Worm (Caenorhabditis elegans): ENCODE results near the gene hsp-60.
A peak's percentile ranks its signal among the peaks of the same experiment; 100 is the strongest.

The hsp-60 gene

DNA sequence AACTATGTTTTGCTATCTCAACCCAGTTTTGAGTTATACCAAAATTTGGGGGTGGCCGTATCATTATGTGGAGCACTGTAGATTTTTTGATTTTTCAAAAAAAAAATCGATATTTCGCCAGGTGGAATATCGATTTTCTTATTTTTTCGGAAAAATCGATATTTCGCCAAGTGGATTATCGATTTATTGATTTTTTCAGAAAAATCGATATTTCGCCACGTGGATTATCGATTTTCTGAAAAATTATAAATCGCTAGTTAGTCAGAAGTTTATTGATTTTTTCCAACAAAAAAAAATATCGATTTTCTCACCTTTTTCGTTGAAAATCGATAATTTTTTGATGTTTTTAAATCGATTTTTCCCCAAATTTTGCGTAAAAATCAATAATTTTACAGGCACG lies 39.4 kb upstream of the hsp-60 start:
- TF ChIP-seq ceh-28 (tag; optimal IDR thresholded peaks at IDR 0.05) (peak; percentile 100), ceh-9 (tag; optimal IDR thresholded peaks at IDR 0.05) (no peak), pqm-1 (tag; optimal IDR thresholded peaks at IDR 0.05) (no peak), nhr-28 (tag; optimal IDR thresholded peaks at IDR 0.05) (no peak), snpc-4 (tag; optimal IDR thresholded peaks at IDR 0.05) (no peak), nfya-1 (tag; optimal IDR thresholded peaks at IDR 0.05; ENCODE audit: insufficient read depth) (no peak), ama-1 (optimal IDR thresholded peaks at IDR 0.05) (no peak), nhr-76 (tag; optimal IDR thresholded peaks at IDR 0.05) (no peak), ceh-82 (tag; optimal IDR thresholded peaks at IDR 0.05) (no peak)

DNA sequence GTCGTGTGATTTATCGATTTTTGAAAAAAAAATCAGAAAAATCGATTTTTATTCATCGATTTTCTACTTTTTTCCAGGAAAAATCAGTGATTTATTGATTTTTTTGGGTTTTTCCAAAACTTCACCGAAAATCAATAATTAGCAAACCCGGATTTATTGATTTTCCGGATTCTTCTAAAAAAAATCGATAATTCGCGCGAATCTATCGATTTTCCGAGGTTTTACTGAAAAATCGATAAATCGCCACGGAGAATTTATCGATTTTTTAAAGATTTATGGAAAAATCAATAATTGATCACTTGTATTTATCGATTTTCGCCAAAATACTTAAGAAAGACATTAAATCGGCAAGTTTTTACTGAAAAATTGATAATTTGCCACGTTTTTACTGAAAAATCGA lies 36.0 kb upstream of the hsp-60 start:
- TF ChIP-seq tbx-2 (tag; optimal IDR thresholded peaks at IDR 0.05), result no peak
- no peak for TF ChIP-seq nhr-23 (tag; optimal IDR thresholded peaks at IDR 0.05)
- peak; percentile 97 for TF ChIP-seq ceh-28 (tag; optimal IDR thresholded peaks at IDR 0.05)
- TF ChIP-seq snpc-4 (tag; optimal IDR thresholded peaks at IDR 0.05), result no peak

DNA sequence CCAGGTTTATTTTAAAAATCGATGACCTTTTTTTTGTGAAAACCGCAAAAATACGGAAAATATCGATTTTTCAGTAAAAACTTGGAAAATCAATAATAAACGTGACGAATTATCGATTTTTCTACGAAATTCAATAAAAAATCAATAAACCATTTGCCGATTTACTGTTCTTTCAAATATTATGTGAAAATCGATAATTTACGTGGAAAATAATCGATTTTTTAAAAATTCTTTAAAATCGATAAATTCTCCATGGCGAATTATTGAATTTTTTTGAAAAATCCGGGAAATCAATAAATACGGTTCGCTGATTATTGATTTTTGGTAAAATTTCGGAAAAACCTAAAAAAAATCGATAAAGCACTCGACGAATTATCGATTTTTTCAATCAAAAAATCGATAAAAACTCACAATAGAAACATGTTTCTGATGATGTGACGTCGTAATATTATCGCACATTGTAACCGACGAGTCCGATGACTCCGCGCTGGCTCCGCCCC lies 35.3 kb upstream of the hsp-60 start:
- TF ChIP-seq hmg-11 (tag; optimal IDR thresholded peaks at IDR 0.05) (no peak), ceh-28 (tag; optimal IDR thresholded peaks at IDR 0.05) (peak; percentile 96), nhr-28 (tag; optimal IDR thresholded peaks at IDR 0.05) (no peak), nhr-23 (tag; optimal IDR thresholded peaks at IDR 0.05) (no peak), eor-1 (tag; optimal IDR thresholded peaks at IDR 0.05) (no peak), aly-2 (tag; optimal IDR thresholded peaks at IDR 0.05) (no peak), daf-12 (tag; optimal IDR thresholded peaks at IDR 0.05) (no peak), lin-39 (tag; optimal IDR thresholded peaks at IDR 0.05) (no peak), jun-1 (tag; optimal IDR thresholded peaks at IDR 0.05) (no peak)

DNA sequence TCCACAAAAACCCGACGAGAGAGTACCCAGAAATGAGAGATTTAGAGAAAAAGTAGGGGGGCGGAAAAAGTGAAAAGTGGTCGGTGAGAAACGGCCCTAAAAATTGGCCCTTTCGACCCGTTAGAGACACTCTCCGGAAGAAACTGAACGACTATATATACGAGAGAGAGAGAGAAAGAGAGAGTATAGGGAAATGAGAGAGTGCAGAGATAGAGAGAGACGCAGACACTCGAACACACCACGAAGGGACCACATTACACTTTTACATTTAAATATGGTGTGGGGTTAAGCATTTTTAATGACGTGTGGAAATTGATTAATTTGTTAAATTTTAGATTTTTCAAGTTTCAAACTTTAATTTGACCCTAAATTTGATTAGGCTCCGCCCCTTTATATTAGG lies 27.9 kb upstream of the hsp-60 start:
- TF ChIP-seq nhr-11 (tag; optimal IDR thresholded peaks at IDR 0.05), result no peak
- no peak for TF ChIP-seq lsy-12 (tag; optimal IDR thresholded peaks at IDR 0.05)
- TF ChIP-seq ztf-4 (tag; optimal IDR thresholded peaks at IDR 0.05), result no peak
- TF ChIP-seq lin-15B (tag; optimal IDR thresholded peaks at IDR 0.05), result peak; percentile 34
- TF ChIP-seq R02D3.7 (tag; optimal IDR thresholded peaks at IDR 0.05), result no peak
- no peak for TF ChIP-seq ceh-28 (tag; optimal IDR thresholded peaks at IDR 0.05)
- TF ChIP-seq egl-5 (tag; optimal IDR thresholded peaks at IDR 0.05), result peak; percentile 18
- TF ChIP-seq lin-39 (tag; optimal IDR thresholded peaks at IDR 0.05), result peak; percentile 44
- TF ChIP-seq hmg-11 (tag; optimal IDR thresholded peaks at IDR 0.05), result peak; percentile 90
- TF ChIP-seq nhr-67 (tag; optimal IDR thresholded peaks at IDR 0.05), result no peak
- no peak for TF ChIP-seq pqm-1 (tag; optimal IDR thresholded peaks at IDR 0.05)
- peak; percentile 75 for TF ChIP-seq nfya-1 (tag; optimal IDR thresholded peaks at IDR 0.05; ENCODE audit: insufficient read depth)
- no peak for TF ChIP-seq ceh-16 (tag; optimal IDR thresholded peaks at IDR 0.05)

DNA sequence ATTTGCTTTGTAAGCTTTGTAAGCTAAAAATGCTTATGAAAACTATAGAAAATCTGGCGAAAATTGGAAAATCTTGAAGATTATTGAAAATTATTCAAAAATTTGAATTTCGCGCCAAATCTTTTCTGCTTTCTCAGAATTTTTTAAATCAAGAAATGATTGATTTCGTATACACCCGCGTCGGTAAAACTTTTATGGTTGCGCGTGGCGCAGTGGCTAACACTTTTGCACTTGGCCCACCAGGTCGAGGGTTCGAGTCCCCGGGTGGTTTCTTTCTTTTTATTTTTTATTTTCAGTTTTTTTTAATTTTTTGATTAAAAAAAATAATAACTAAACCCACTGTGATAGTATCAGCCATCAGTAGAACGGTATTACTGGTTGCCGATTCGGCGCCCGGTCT lies 20.6 kb upstream of the hsp-60 start:
- TF ChIP-seq unc-39 (tag; optimal IDR thresholded peaks at IDR 0.05) (no peak), lin-15B (tag; optimal IDR thresholded peaks at IDR 0.05) (peak; percentile 47)

DNA sequence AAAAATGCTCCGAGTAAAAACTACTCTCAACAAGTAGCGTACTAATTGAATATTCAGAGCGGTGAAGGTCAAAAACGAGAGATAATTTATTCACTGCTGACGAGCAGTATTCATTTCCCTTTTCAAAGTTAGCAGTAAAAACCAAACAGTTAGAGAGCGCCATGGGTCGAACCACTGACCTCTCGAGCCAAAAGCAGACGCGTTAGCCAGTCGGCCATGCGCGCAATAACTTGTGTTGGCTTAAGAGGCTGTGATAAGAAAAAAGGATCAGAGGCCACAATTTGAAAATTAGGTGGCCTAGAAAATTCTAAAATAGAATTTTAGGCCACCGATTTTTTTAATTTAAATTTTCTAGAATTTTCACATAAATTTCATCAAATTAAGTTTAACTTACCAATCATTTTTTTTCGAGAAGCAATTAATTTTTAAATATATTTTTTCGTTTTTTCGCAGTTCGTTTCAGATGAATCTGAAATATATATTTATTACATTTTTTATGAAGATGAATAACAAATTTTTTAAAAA lies 18.8 kb upstream of the hsp-60 start, which contains the start of gene sms-3:
Gene sms-3, minus strand, starts transcription at position 475 of the 525 bp plus-strand sequence.
- TF ChIP-seq hmg-11 (tag; optimal IDR thresholded peaks at IDR 0.05), result peak; percentile 23
- peak; percentile 33 for TF ChIP-seq nhr-43 (tag; optimal IDR thresholded peaks at IDR 0.05; ENCODE audit: poor library complexity, severe bottlenecking)
- TF ChIP-seq nhr-23 (tag; optimal IDR thresholded peaks at IDR 0.05), result peak; percentile 8
- TF ChIP-seq lin-15B (tag; optimal IDR thresholded peaks at IDR 0.05), result no peak
- peak in 1 of 2 experiments; percentile 16 for TF ChIP-seq eor-1 (tag; optimal IDR thresholded peaks at IDR 0.05)
- no peak for TF ChIP-seq mdl-1 (tag; optimal IDR thresholded peaks at IDR 0.05)
- TF ChIP-seq zag-1 (tag; optimal IDR thresholded peaks at IDR 0.05), result no peak
- TF ChIP-seq tbx-2 (tag; optimal IDR thresholded peaks at IDR 0.05), result peak; percentile 18

Measured in whole organism, L3 larva.